Fruit fly (Drosophila melanogaster) whole organism, wandering third instar larva: Measurements from ENCODE around the gene CG13059.

Experiments
- Abd-B ChIP-seq: fragments of >200 bp; optimal IDR thresholded peaks from 2 replicates; lab custom pipeline; 2017; ENCODE audit warnings: missing biosample characterization, missing genetic modification characterization
- HLH106 ChIP-seq: fragments of 200-800 bp; optimal IDR thresholded peaks from 3 replicates; lab custom pipeline; 2019; ENCODE audit warnings: missing biosample characterization, mild to moderate bottlenecking, missing genetic modification characterization, moderate library complexity
- Hr78 ChIP-seq: fragments of >200 bp; optimal IDR thresholded peaks from 2 replicates; lab custom pipeline; 2017; ENCODE audit warnings: missing biosample characterization, missing genetic modification characterization
- Jra ChIP-seq: sonication (Bioruptor generic); optimal IDR thresholded peaks from 2 replicates; lab custom pipeline; 2016; ENCODE audit warnings: missing biosample characterization, missing genetic modification characterization
- dmrt93B ChIP-seq: fragments of 200-800 bp; sonication (Bioruptor generic); optimal IDR thresholded peaks from 2 replicates; lab custom pipeline; 2018; ENCODE audit warnings: missing biosample characterization, mild to moderate bottlenecking, missing genetic modification characterization
- fru ChIP-seq: fragments of 200-800 bp; sonication (Bioruptor generic); optimal IDR thresholded peaks from 3 replicates; lab custom pipeline; 2016; ENCODE audit warnings: missing biosample characterization, mild to moderate bottlenecking, missing genetic modification characterization
- jim ChIP-seq: fragments of 175-275, 200-325 bp; sonication (Bioruptor generic); optimal IDR thresholded peaks from 2 replicates; lab custom pipeline; 2016; ENCODE audit warnings: missing biosample characterization, mild to moderate bottlenecking, missing genetic modification characterization
- lola ChIP-seq: fragments of >200 bp; optimal IDR thresholded peaks from 2 replicates; lab custom pipeline; 2017; ENCODE audit warnings: missing biosample characterization, missing genetic modification characterization
- pan ChIP-seq: fragments of >200 bp; optimal IDR thresholded peaks from 2 replicates; lab custom pipeline; 2017
- sv ChIP-seq: fragments of 200-800 bp; sonication (Bioruptor generic); optimal IDR thresholded peaks from 3 replicates; lab custom pipeline; 2016; ENCODE audit warnings: missing biosample characterization, missing genetic modification characterization
- usp ChIP-seq: fragments of >200 bp; optimal IDR thresholded peaks from 2 replicates; lab custom pipeline; 2017; ENCODE audit warnings: missing biosample characterization, missing genetic modification characterization

dm6 chr3L:16279171-16279570 lies 44.3 kb upstream of the CG13059 start, which contains the start of gene CG13050:
- TF ChIP-seq lola (GFP tag; lab: Kevin White, UChicago): no peak
- TF ChIP-seq Abd-B (GFP tag; lab: Kevin White, UChicago): no peak
- no peak for TF ChIP-seq Jra (GFP tag; lab: Kevin White, UChicago)
- TF ChIP-seq HLH106 (tag; lab: Kevin White, UChicago): no peak
- no peak for TF ChIP-seq fru (GFP tag; lab: Kevin White, UChicago)
- TF ChIP-seq sv: no peak
- TF ChIP-seq jim: no peak
- TF ChIP-seq pan (lab: Kevin White, UChicago): no peak
- no peak for TF ChIP-seq usp (GFP tag; lab: Kevin White, UChicago)
- no peak for TF ChIP-seq dmrt93B (GFP tag; lab: Kevin White, UChicago)
- TF ChIP-seq Hr78 (GFP tag; lab: Kevin White, UChicago): no peak
